Worm (Caenorhabditis elegans) whole organism, L4 larva: ENCODE results near the gene F54F2.9.

Source experiments
- F37D6.2 ChIP-seq: sonication (generic microtip); optimal IDR thresholded peaks from 2 replicates; lab custom pipeline; 2016; ENCODE audit warnings: mild to moderate bottlenecking, missing genetic modification characterization, missing compliant biosample characterization
- F44E2.7 ChIP-seq: fragments of 200-800 bp; sonication (Bioruptor generic); IDR thresholded peaks from 2 replicates; pipeline ENCODE4 v2.1.2; 2022; ENCODE audit warnings: missing genetic modification characterization, missing compliant biosample characterization
- R02D3.7 ChIP-seq: fragments of 150-350 bp; sonication (generic microtip); optimal IDR thresholded peaks from 3 replicates; lab custom pipeline; 2014; ENCODE audit warnings: missing biosample characterization, missing genetic modification characterization
- T26A8.4 ChIP-seq: fragments of 200-800 bp; sonication (Bioruptor generic); IDR thresholded peaks from 2 replicates; pipeline ENCODE4 v1.3.6; 2022; ENCODE audit warnings: missing genetic modification characterization, missing compliant biosample characterization
- Y105C5A.15 ChIP-seq: fragments of 200-800 bp; sonication (Bioruptor generic); IDR thresholded peaks from 2 replicates; pipeline ENCODE4 v1.3.6; 2022; ENCODE audit warnings: missing genetic modification characterization, missing compliant biosample characterization
- ZK337.2 ChIP-seq: fragments of 200-800 bp; sonication (Bioruptor generic); IDR thresholded peaks from 2 replicates; pipeline ENCODE4 v1.3.6; 2022; ENCODE audit warnings: missing genetic modification reagents, missing genetic modification characterization, missing compliant biosample characterization
- ZK546.5 ChIP-seq, 2 experiments: sonication (generic microtip); optimal IDR thresholded peaks; 2 replicates each; lab custom pipeline; 2017; ENCODE audit warnings: missing biosample characterization in 2 of 2, missing genetic modification characterization in 2 of 2
- aly-2 ChIP-seq: sonication (generic microtip); optimal IDR thresholded peaks from 2 replicates; lab custom pipeline; 2018; ENCODE audit warnings: missing biosample characterization, missing genetic modification characterization
- ceh-44 ChIP-seq: fragments of 200-800 bp; sonication (Bioruptor generic); IDR thresholded peaks from 2 replicates; pipeline ENCODE4 v1.3.6; 2022; ENCODE audit warnings: missing genetic modification reagents, missing genetic modification characterization, missing compliant biosample characterization
- ceh-82 ChIP-seq: sonication (generic microtip); optimal IDR thresholded peaks from 2 replicates; lab custom pipeline; 2017; ENCODE audit warnings: missing biosample characterization, missing genetic modification characterization
- ces-1 ChIP-seq: fragments of 150-350 bp; sonication (generic microtip); optimal IDR thresholded peaks from 4 replicates; lab custom pipeline; 2014; ENCODE audit warnings: missing biosample characterization, missing genetic modification reagents, missing genetic modification characterization
- ctbp-1 ChIP-seq: fragments of 200-800 bp; sonication (Bioruptor generic); IDR thresholded peaks from 2 replicates; pipeline ENCODE4 v1.3.6; 2022; ENCODE audit warnings: missing genetic modification reagents, missing genetic modification characterization, missing compliant biosample characterization
- daf-12 ChIP-seq: fragments of 150-350 bp; optimal IDR thresholded peaks from 2 replicates; lab custom pipeline; 2014; ENCODE audit warnings: missing biosample characterization, missing genetic modification reagents, missing genetic modification characterization
- daf-16 ChIP-seq, 3 experiments: sonication (generic microtip); optimal IDR thresholded peaks; 2 replicates each; lab custom pipeline; 2016 to 2017; ENCODE audit warnings: missing genetic modification characterization in 3 of 3, missing genetic modification reagents in 3 of 3, mild to moderate bottlenecking in 2 of 3, missing compliant biosample characterization in 2 of 3, missing biosample characterization in 1 of 3, moderate library complexity in 1 of 3
- daf-8 ChIP-seq: fragments of 200-800 bp; sonication (Bioruptor generic); IDR thresholded peaks from 2 replicates; pipeline ENCODE4 v1.3.6; 2022; ENCODE audit warnings: missing genetic modification characterization, missing compliant biosample characterization
- hlh-11 ChIP-seq: fragments of 200-800 bp; sonication (Bioruptor generic); optimal IDR thresholded peaks from 2 replicates; lab custom pipeline; 2018; ENCODE audit warnings: mild to moderate bottlenecking, missing genetic modification characterization, missing compliant biosample characterization
- hlh-30 ChIP-seq: sonication (generic microtip); optimal IDR thresholded peaks from 2 replicates; lab custom pipeline; 2017; ENCODE audit warnings: antibody characterized with exemption, mild to moderate bottlenecking, missing genetic modification characterization, missing compliant biosample characterization; ENCODE audit not compliant: insufficient read depth
- jun-1 ChIP-seq: fragments of 150-350 bp; optimal IDR thresholded peaks from 2 replicates; lab custom pipeline; 2014; ENCODE audit warnings: missing biosample characterization, missing genetic modification reagents, missing genetic modification characterization
- lim-7 ChIP-seq: fragments of 200-800 bp; sonication (Bioruptor generic); IDR thresholded peaks from 2 replicates; pipeline ENCODE4 v1.3.6; 2022; ENCODE audit warnings: missing genetic modification characterization, missing compliant biosample characterization
- lin-15B ChIP-seq: fragments of 150-350 bp; sonication (generic microtip); optimal IDR thresholded peaks from 3 replicates; lab custom pipeline; 2014; ENCODE audit warnings: missing biosample characterization, missing genetic modification characterization
- lin-38 ChIP-seq: fragments of 200-800 bp; sonication (Bioruptor generic); IDR thresholded peaks from 2 replicates; pipeline ENCODE4 v1.3.6; 2022; ENCODE audit warnings: missing genetic modification reagents, missing genetic modification characterization, missing compliant biosample characterization
- lsy-2 ChIP-seq, 2 experiments: fragments of 150-350 bp in 1 of 2; sonication (generic microtip) in 1 of 2; optimal IDR thresholded peaks; 2 replicates each; lab custom pipeline; 2014 to 2017; ENCODE audit warnings: missing biosample characterization in 2 of 2, missing genetic modification characterization in 2 of 2
- madf-5 ChIP-seq, 2 experiments: fragments of 200-800 bp; sonication (Bioruptor generic); IDR thresholded peaks; 2 replicates each; pipeline ENCODE4 v1.3.6; 2022; ENCODE audit warnings: missing compliant biosample characterization in 2 of 2, missing genetic modification characterization in 2 of 2
- mdt-29 ChIP-seq: fragments of 200-800 bp; sonication (Bioruptor generic); IDR thresholded peaks from 2 replicates; pipeline ENCODE4 v1.3.6; 2022; ENCODE audit warnings: missing genetic modification reagents, missing genetic modification characterization, missing compliant biosample characterization
- mes-2 ChIP-seq: sonication (generic microtip); optimal IDR thresholded peaks from 2 replicates; lab custom pipeline; 2016; ENCODE audit warnings: missing genotype, mild to moderate bottlenecking, missing genetic modification characterization, missing compliant biosample characterization; ENCODE audit not compliant: poor library complexity, severe bottlenecking
- nhr-10 ChIP-seq: fragments of 150-350 bp; optimal IDR thresholded peaks from 2 replicates; lab custom pipeline; 2014; ENCODE audit warnings: missing biosample characterization, missing genetic modification characterization
- nhr-102 ChIP-seq: sonication (generic microtip); optimal IDR thresholded peaks from 2 replicates; lab custom pipeline; 2016; ENCODE audit warnings: mild to moderate bottlenecking, missing genetic modification characterization, moderate library complexity, missing compliant biosample characterization
- nhr-42 ChIP-seq: fragments of 200-800 bp; sonication (Bioruptor generic); IDR thresholded peaks from 2 replicates; pipeline ENCODE4 v1.3.6; 2022; ENCODE audit warnings: missing genetic modification characterization, missing compliant biosample characterization
- nhr-6 ChIP-seq: fragments of 150-350 bp; optimal IDR thresholded peaks from 2 replicates; lab custom pipeline; 2014; ENCODE audit warnings: missing biosample characterization, missing genetic modification characterization
- nhr-76 ChIP-seq: fragments of 150-350 bp; optimal IDR thresholded peaks from 2 replicates; lab custom pipeline; 2014; ENCODE audit warnings: missing biosample characterization, missing genetic modification characterization
- php-3 ChIP-seq: fragments of 200-800 bp; sonication (Bioruptor generic); IDR thresholded peaks from 2 replicates; pipeline ENCODE4 v1.3.6; 2022; ENCODE audit warnings: missing genetic modification reagents, missing genetic modification characterization, missing compliant biosample characterization
- set-16 ChIP-seq: fragments of 200-800 bp; sonication (Bioruptor generic); IDR thresholded peaks from 2 replicates; pipeline ENCODE4 v1.3.6; 2022; ENCODE audit warnings: missing genetic modification reagents, missing genetic modification characterization, missing compliant biosample characterization
- skn-1 ChIP-seq: fragments of 150-350 bp; optimal IDR thresholded peaks from 2 replicates; lab custom pipeline; 2014; ENCODE audit warnings: missing biosample characterization, missing genetic modification characterization
- spr-3 ChIP-seq: fragments of 200-800 bp; sonication (Bioruptor generic); optimal IDR thresholded peaks from 2 replicates; lab custom pipeline; 2018; ENCODE audit warnings: mild to moderate bottlenecking, missing genetic modification characterization, missing compliant biosample characterization
- unc-62 ChIP-seq, 3 experiments: fragments of 150-350 bp in 1 of 3; sonication (generic microtip); optimal IDR thresholded peaks in 2 of 3; peaks in 1 of 3; 1 replicate in 1 of 3; 2 replicates in 2 of 3; lab custom pipeline; 2014 to 2017; ENCODE audit warnings: missing biosample characterization in 3 of 3, missing genetic modification characterization in 3 of 3, missing genetic modification reagents in 3 of 3, missing genotype in 1 of 3
- zfp-2 ChIP-seq: sonication (generic microtip); optimal IDR thresholded peaks from 2 replicates; lab custom pipeline; 2016; ENCODE audit warnings: mild to moderate bottlenecking, missing genetic modification characterization, missing compliant biosample characterization
- zip-11 ChIP-seq: fragments of 200-800 bp; sonication (Bioruptor generic); IDR thresholded peaks from 2 replicates; pipeline ENCODE4 v1.3.6; 2022; ENCODE audit warnings: missing genetic modification characterization, missing compliant biosample characterization
- zip-2 ChIP-seq: fragments of 150-350 bp; optimal IDR thresholded peaks from 2 replicates; lab custom pipeline; 2014; ENCODE audit warnings: missing biosample characterization, missing genetic modification characterization
- ztf-11 ChIP-seq: fragments of 150-350 bp; optimal IDR thresholded peaks from 2 replicates; lab custom pipeline; 2014; ENCODE audit warnings: missing biosample characterization, missing genetic modification characterization
- ztf-7 ChIP-seq: fragments of 150-350 bp; optimal IDR thresholded peaks from 2 replicates; lab custom pipeline; 2014; ENCODE audit warnings: missing biosample characterization, missing genetic modification characterization

The F54F2.9 gene

DNA sequence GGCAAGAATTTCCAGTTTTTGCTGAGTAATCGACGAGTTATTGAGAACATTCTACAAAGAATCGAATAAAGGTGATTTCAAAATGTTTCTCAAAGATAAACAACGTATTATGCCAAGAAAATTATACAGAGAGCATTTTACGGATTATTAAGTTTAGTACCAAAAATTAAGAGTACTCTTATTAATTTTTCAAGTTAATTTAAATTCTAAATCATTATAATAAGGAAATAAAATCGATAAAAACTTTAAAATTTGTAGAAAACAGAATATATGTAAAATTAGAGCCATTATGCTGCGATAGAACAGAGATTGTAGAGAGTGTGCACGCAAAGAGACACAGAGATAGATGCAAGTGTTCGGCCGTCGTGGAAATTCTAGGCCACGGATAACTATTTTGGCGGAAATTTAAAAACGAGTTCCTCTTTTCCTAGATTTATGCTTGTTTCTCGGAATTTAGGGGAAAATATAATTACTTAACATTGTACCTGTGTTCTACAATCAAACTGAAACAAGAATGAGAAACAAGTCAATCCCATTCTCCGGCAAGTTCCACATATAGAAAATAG is 23.5 kb upstream of the F54F2.9 start, which contains the start of gene F44E2.9 (continued):
- TF ChIP-seq php-3 (no peak), ces-1 (GFP tag; lab: Kevin White, UChicago) (no peak), lsy-2 (tag; optimal IDR thresholded peaks at IDR 0.05; lab: Kevin White, UChicago) (no peak), spr-3 (no peak), madf-5 (GFP tag; IDR thresholded peaks at IDR 0.05; lab: Robert Waterston, UW) (no peak), nhr-42 (GFP tag; lab: Robert Waterston, UW) (no peak), nhr-10 (tag; lab: Kevin White, UChicago) (no peak), daf-12 (tag; lab: Kevin White, UChicago) (no peak), mdt-29 (no peak), ztf-7 (tag; lab: Kevin White, UChicago) (no peak), R02D3.7 (tag; lab: Kevin White, UChicago) (no peak), zip-11 (GFP tag; lab: Robert Waterston, UW) (no peak), nhr-76 (no peak), skn-1 (no peak), lim-7 (no peak), zip-2 (tag; lab: Kevin White, UChicago) (no peak)

DNA sequence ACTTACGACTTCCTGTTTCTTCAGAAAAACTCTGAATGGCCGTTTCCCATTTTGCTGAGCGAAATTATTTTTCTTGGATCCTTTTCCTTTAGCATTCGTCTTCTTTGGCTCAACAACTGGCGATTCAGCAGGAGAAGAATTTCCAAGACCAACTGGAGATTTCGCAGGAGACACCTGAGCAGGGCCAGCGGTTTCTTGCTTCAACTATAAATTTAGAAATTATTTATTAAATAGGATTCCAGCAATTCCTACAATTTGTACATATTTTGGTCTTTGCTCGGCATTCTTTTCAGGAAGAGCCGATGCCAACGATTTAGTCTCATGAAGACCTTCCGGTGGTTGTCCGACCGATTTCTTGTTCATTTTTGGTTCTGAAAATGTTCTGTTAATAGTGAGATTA is 22.5 kb upstream of the F54F2.9 start, which contains the start of gene F44E2.8:
F44E2.8 (minus strand) TSS at position 371 of the 400 bp plus-strand sequence.
- no peak for TF ChIP-seq aly-2 (tag; lab: Kevin White, UChicago)
- TF ChIP-seq F37D6.2 (tag; lab: Kevin White, UChicago), result no peak
- no peak for TF ChIP-seq nhr-6 (tag; lab: Kevin White, UChicago)
- TF ChIP-seq daf-8 (GFP tag; lab: Robert Waterston, UW), result no peak
- TF ChIP-seq T26A8.4 (GFP tag; lab: Robert Waterston, UW), result 0 out of 2 replicates have a peak, but pooled peaks have one; percentile 29
- TF ChIP-seq lin-38 (GFP tag; lab: Robert Waterston, UW), result peak; percentile 52
- no peak for TF ChIP-seq Y105C5A.15 (GFP tag; lab: Robert Waterston, UW)
- no peak for TF ChIP-seq ZK546.5 (tag; optimal IDR thresholded peaks at IDR 0.05; lab: Kevin White, UChicago)
- TF ChIP-seq jun-1 (tag; lab: Kevin White, UChicago), result no peak
- TF ChIP-seq hlh-11 (tag; lab: Kevin White, UChicago), result no peak
- TF ChIP-seq unc-62 (GFP tag; optimal IDR thresholded peaks at IDR 0.05 in 1 of 2; lab: Kevin White, UChicago), result peak in 1 of 2 experiments; percentile 23
- no peak for TF ChIP-seq unc-62 (tag; optimal IDR thresholded peaks at IDR 0.05; lab: Kevin White, UChicago)
- TF ChIP-seq F44E2.7 (GFP tag; lab: Robert Waterston, UW), result no peak
- no peak for TF ChIP-seq nhr-102
- TF ChIP-seq zfp-2, result no peak
- no peak for TF ChIP-seq ztf-11 (tag; lab: Kevin White, UChicago)
- no peak for TF ChIP-seq lin-15B (tag; lab: Kevin White, UChicago)
- TF ChIP-seq mes-2, result no peak
- TF ChIP-seq ceh-44 (GFP tag; lab: Robert Waterston, UW), result no peak
- TF ChIP-seq set-16 (GFP tag; lab: Robert Waterston, UW), result no peak
- TF ChIP-seq ZK337.2 (GFP tag; lab: Robert Waterston, UW), result no peak
- TF ChIP-seq ctbp-1 (GFP tag; lab: Robert Waterston, UW), result no peak
- TF ChIP-seq lsy-2 (tag; optimal IDR thresholded peaks at IDR 0.05; lab: Kevin White, UChicago), result no peak
- TF ChIP-seq ceh-82 (tag; lab: Kevin White, UChicago), result no peak
- no peak for TF ChIP-seq skn-1
- TF ChIP-seq hlh-30, result no peak
- TF ChIP-seq daf-16 (GFP tag; optimal IDR thresholded peaks at IDR 0.05; lab: Kevin White, UChicago), result no peak
- TF ChIP-seq daf-16 (tag; optimal IDR thresholded peaks at IDR 0.05; lab: Kevin White, UChicago), result peak; percentile 8
